Fruit fly (Drosophila melanogaster) whole organism, embryonic: ENCODE data around the gene St2.

Experiments used
- B-H2 ChIP-seq: fragments of 200-800 bp; sonication (Bioruptor generic); optimal IDR thresholded peaks from 2 replicates; lab custom pipeline; 2018; ENCODE audit warnings: missing biosample characterization, mild to moderate bottlenecking, missing genetic modification characterization
- Bdp1 ChIP-seq: fragments of 200-800 bp; sonication (Bioruptor generic); optimal IDR thresholded peaks from 3 replicates; lab custom pipeline; 2016; ENCODE audit warnings: missing biosample characterization, missing genetic modification characterization
- Bteb2 ChIP-seq: fragments of 200-800 bp; sonication (Bioruptor generic); optimal IDR thresholded peaks from 2 replicates; lab custom pipeline; 2016; ENCODE audit warnings: missing biosample characterization, missing genetic modification characterization
- CG12236 ChIP-seq: fragments of 200-800 bp; sonication (Bioruptor generic); optimal IDR thresholded peaks from 2 replicates; lab custom pipeline; 2016; ENCODE audit warnings: missing biosample characterization, missing genetic modification characterization
- CG12299 ChIP-seq: fragments of 200-800 bp; sonication (Bioruptor generic); optimal IDR thresholded peaks from 2 replicates; lab custom pipeline; 2018; ENCODE audit warnings: missing biosample characterization, mild to moderate bottlenecking, missing genetic modification characterization
- CG13624 ChIP-seq: fragments of 200-800 bp; sonication (Bioruptor generic); optimal IDR thresholded peaks from 2 replicates; lab custom pipeline; 2016; ENCODE audit warnings: missing biosample characterization, missing genetic modification characterization
- CG13894 ChIP-seq: fragments of 200-800 bp; sonication (Bioruptor generic); optimal IDR thresholded peaks from 3 replicates; lab custom pipeline; 2018; ENCODE audit warnings: missing biosample characterization, mild to moderate bottlenecking, missing genetic modification characterization, moderate library complexity
- CG16813 ChIP-seq: fragments of 200-800 bp; sonication (Bioruptor generic); IDR thresholded peaks from 3 replicates; pipeline ENCODE4 v1.3.6; 2022; ENCODE audit warnings: missing biosample characterization, missing genetic modification characterization; ENCODE audit not compliant: partially characterized antibody
- CG16815 ChIP-seq: fragments of 200-800 bp; sonication (Bioruptor generic); optimal IDR thresholded peaks from 3 replicates; lab custom pipeline; 2017; ENCODE audit warnings: missing biosample characterization, mild to moderate bottlenecking, missing genetic modification characterization
- CG18619 ChIP-seq: fragments of 200-800 bp; sonication (Bioruptor generic); optimal IDR thresholded peaks from 3 replicates; lab custom pipeline; 2017; ENCODE audit warnings: missing biosample characterization, mild to moderate bottlenecking, missing genetic modification characterization
- CG2120 ChIP-seq: fragments of 200-800 bp; sonication (Bioruptor generic); optimal IDR thresholded peaks from 3 replicates; lab custom pipeline; 2016; ENCODE audit warnings: missing biosample characterization, missing genetic modification characterization
- CG2199 ChIP-seq: fragments of 200-800 bp; sonication (Bioruptor generic); IDR thresholded peaks from 3 replicates; pipeline ENCODE4 v1.3.6; 2022; ENCODE audit warnings: missing biosample characterization, missing genetic modification characterization
- CG3065 ChIP-seq: fragments of 200-800 bp; sonication (Bioruptor generic); optimal IDR thresholded peaks from 2 replicates; lab custom pipeline; 2016; ENCODE audit warnings: missing biosample characterization, missing genetic modification characterization
- CG4360 ChIP-seq: fragments of 200-800 bp; sonication (Bioruptor generic); IDR thresholded peaks from 2 replicates; pipeline ENCODE4 v1.3.6; 2022; ENCODE audit warnings: missing biosample characterization, missing genetic modification characterization
- CG6813 ChIP-seq: fragments of 200-800 bp; sonication (Bioruptor generic); optimal IDR thresholded peaks from 2 replicates; lab custom pipeline; 2017; ENCODE audit warnings: missing biosample characterization, missing genetic modification characterization, mild to moderate bottlenecking, moderate library complexity, missing genetic modification reagents
- CG7839 ChIP-seq: fragments of 200-800 bp; sonication (Bioruptor generic); optimal IDR thresholded peaks from 3 replicates; lab custom pipeline; 2018; ENCODE audit warnings: missing biosample characterization, mild to moderate bottlenecking, missing genetic modification characterization, moderate library complexity
- CG7928 ChIP-seq: fragments of 200-800 bp; sonication (Bioruptor generic); optimal IDR thresholded peaks from 2 replicates; lab custom pipeline; 2017; ENCODE audit warnings: missing biosample characterization, mild to moderate bottlenecking, missing genetic modification characterization
- CG8290 ChIP-seq, 3 experiments: fragments of 200-800 bp; sonication (Bioruptor generic); optimal IDR thresholded peaks; 2 replicates each; lab custom pipeline; 2016 to 2019; ENCODE audit warnings: missing biosample characterization in 3 of 3, missing genetic modification characterization in 3 of 3, mild to moderate bottlenecking in 2 of 3, moderate library complexity in 1 of 3
- CG8765 ChIP-seq: fragments of 200-800 bp; sonication (Bioruptor generic); IDR thresholded peaks from 2 replicates; pipeline ENCODE4 v1.3.6; 2022; ENCODE audit warnings: missing biosample characterization, missing genetic modification characterization
- CG9609 ChIP-seq: fragments of 200-800 bp; sonication (Bioruptor generic); optimal IDR thresholded peaks from 3 replicates; lab custom pipeline; 2016; ENCODE audit warnings: missing biosample characterization, missing genetic modification characterization
- Camta ChIP-seq: fragments of 200-800 bp; sonication (Bioruptor generic); optimal IDR thresholded peaks from 2 replicates; lab custom pipeline; 2016; ENCODE audit warnings: missing biosample characterization, missing genetic modification characterization
- D19B ChIP-seq: fragments of 200-800 bp; sonication (Bioruptor generic); optimal IDR thresholded peaks from 2 replicates; lab custom pipeline; 2017; ENCODE audit warnings: missing biosample characterization, mild to moderate bottlenecking, missing genetic modification characterization
- Deaf1 ChIP-seq: fragments of 200-800 bp; optimal IDR thresholded peaks from 3 replicates; lab custom pipeline; 2019; ENCODE audit warnings: missing biosample characterization, mild to moderate bottlenecking, missing genetic modification characterization, moderate library complexity
- E2f2 ChIP-seq: fragments of 200-800 bp; sonication (Bioruptor generic); IDR thresholded peaks from 2 replicates; pipeline ENCODE4 v1.3.6; 2022; ENCODE audit warnings: missing biosample characterization, missing genetic modification characterization
- Fer3 ChIP-seq: fragments of 200-800 bp; sonication (Bioruptor generic); optimal IDR thresholded peaks from 2 replicates; lab custom pipeline; 2018; ENCODE audit warnings: missing biosample characterization, mild to moderate bottlenecking, missing genetic modification characterization, moderate library complexity
- GATAe ChIP-seq: fragments of 200-800 bp; sonication (Bioruptor generic); conservative IDR thresholded peaks from 2 replicates; pipeline ENCODE4 v1.3.6; 2022; ENCODE audit warnings: missing biosample characterization, missing genetic modification characterization
- H15 ChIP-seq: fragments of 200-800 bp; sonication (Bioruptor generic); IDR thresholded peaks from 3 replicates; pipeline ENCODE4 v1.3.6; 2022; ENCODE audit warnings: missing biosample characterization, missing genetic modification characterization
- Kr ChIP-seq: fragments of 200-800 bp; sonication (Bioruptor generic); optimal IDR thresholded peaks from 2 replicates; lab custom pipeline; 2017; ENCODE audit warnings: missing biosample characterization, mild to moderate bottlenecking, missing genetic modification characterization
- Mes4 ChIP-seq: fragments of 200-800 bp; sonication (Bioruptor generic); optimal IDR thresholded peaks from 2 replicates; lab custom pipeline; 2016; ENCODE audit warnings: missing biosample characterization, missing genetic modification characterization
- NK7.1 ChIP-seq: fragments of 200-800 bp; sonication (Bioruptor generic); optimal IDR thresholded peaks from 3 replicates; lab custom pipeline; 2016; ENCODE audit warnings: missing biosample characterization, missing genetic modification characterization
- Optix ChIP-seq: fragments of 200-800 bp; sonication (Bioruptor generic); IDR thresholded peaks from 3 replicates; pipeline ENCODE4 v1.3.6; 2022; ENCODE audit warnings: missing biosample characterization, missing genetic modification characterization
- Pdp1 ChIP-seq, 2 experiments: fragments of 200-800 bp; sonication (Bioruptor generic); optimal IDR thresholded peaks; 3 replicates each; lab custom pipeline; 2016; ENCODE audit warnings: missing biosample characterization in 2 of 2, missing genetic modification characterization in 2 of 2, mild to moderate bottlenecking in 1 of 2, moderate library complexity in 1 of 2
- Poxn ChIP-seq: fragments of 200-800 bp; sonication (Bioruptor generic); IDR thresholded peaks from 2 replicates; pipeline ENCODE4 v1.3.6; 2022; ENCODE audit warnings: missing biosample characterization, missing genetic modification characterization
- Ravus ChIP-seq: fragments of 200-800 bp; sonication (Bioruptor generic); IDR thresholded peaks from 2 replicates; pipeline ENCODE4 v1.3.6; 2022; ENCODE audit warnings: missing biosample characterization, missing genetic modification characterization
- Scr ChIP-seq: fragments of 200-800 bp; sonication (Bioruptor generic); IDR thresholded peaks from 2 replicates; pipeline ENCODE4 v1.3.6; 2022; ENCODE audit warnings: missing biosample characterization, missing genetic modification characterization; ENCODE audit not compliant: partially characterized antibody
- Six4 ChIP-seq: fragments of 200-800 bp; sonication (Bioruptor generic); optimal IDR thresholded peaks from 2 replicates; lab custom pipeline; 2016; ENCODE audit warnings: missing biosample characterization, missing genetic modification characterization
- TFAM ChIP-seq: fragments of 200-800 bp; sonication (Bioruptor generic); optimal IDR thresholded peaks from 2 replicates; lab custom pipeline; 2017; ENCODE audit warnings: missing biosample characterization, missing genetic modification characterization, inconsistent platforms
- Xrp1 ChIP-seq: fragments of 200-800 bp; sonication (Bioruptor generic); IDR thresholded peaks from 2 replicates; pipeline ENCODE4 v1.3.6; 2022; ENCODE audit warnings: missing biosample characterization, missing genetic modification characterization
- btn ChIP-seq: fragments of 200-800 bp; sonication (Bioruptor generic); optimal IDR thresholded peaks from 2 replicates; lab custom pipeline; 2016; ENCODE audit warnings: missing biosample characterization, missing genetic modification characterization
- emc ChIP-seq: fragments of 200-800 bp; sonication (Bioruptor generic); optimal IDR thresholded peaks from 2 replicates; lab custom pipeline; 2016; ENCODE audit warnings: missing biosample characterization, missing genetic modification characterization
- gcm2 ChIP-seq: fragments of 200-800 bp; sonication (Bioruptor generic); optimal IDR thresholded peaks from 2 replicates; lab custom pipeline; 2016; ENCODE audit warnings: missing biosample characterization, missing genetic modification characterization
- lilli ChIP-seq: fragments of 200-800 bp; sonication (Bioruptor generic); optimal IDR thresholded peaks from 3 replicates; lab custom pipeline; 2016; ENCODE audit warnings: missing biosample characterization, missing genetic modification characterization
- luna ChIP-seq: fragments of 200-800 bp; sonication (Bioruptor generic); optimal IDR thresholded peaks from 2 replicates; lab custom pipeline; 2016; ENCODE audit warnings: missing biosample characterization, missing genetic modification characterization
- nerfin-2 ChIP-seq: fragments of 200-800 bp; sonication (Bioruptor generic); IDR thresholded peaks from 2 replicates; pipeline ENCODE4 v1.3.6; 2022; ENCODE audit warnings: missing biosample characterization, missing genetic modification characterization; ENCODE audit not compliant: partially characterized antibody
- phol ChIP-seq: fragments of 200-800 bp; sonication (Bioruptor generic); optimal IDR thresholded peaks from 3 replicates; lab custom pipeline; 2018; ENCODE audit warnings: missing biosample characterization, mild to moderate bottlenecking, missing genetic modification characterization, moderate library complexity
- rib ChIP-seq: fragments of 200-800 bp; sonication (Bioruptor generic); IDR thresholded peaks from 2 replicates; pipeline ENCODE4 v1.3.6; 2022; ENCODE audit warnings: missing biosample characterization, missing genetic modification characterization
- salm ChIP-seq: fragments of 200-800 bp; sonication (Bioruptor generic); optimal IDR thresholded peaks from 2 replicates; lab custom pipeline; 2018; ENCODE audit warnings: missing biosample characterization, mild to moderate bottlenecking, missing genetic modification characterization
- ssp ChIP-seq: fragments of 200-800 bp; sonication (Bioruptor generic); IDR thresholded peaks from 2 replicates; pipeline ENCODE4 v1.3.6; 2022; ENCODE audit warnings: missing biosample characterization, missing genetic modification characterization
- trh ChIP-seq: fragments of 200-800 bp; sonication (Bioruptor generic); optimal IDR thresholded peaks from 2 replicates; lab custom pipeline; 2016; ENCODE audit warnings: missing biosample characterization, missing genetic modification characterization
- yki ChIP-seq: fragments of >200 bp; optimal IDR thresholded peaks from 3 replicates; lab custom pipeline; 2018

St2 gene

dm6 chr3R:9229075-9229835 lies 22.4 kb upstream of the St2 start (continued):
- 0 out of 2 replicates have a peak, but pooled peaks have one; percentile 11 for TF ChIP-seq rib
- no peak for TF ChIP-seq Scr (GFP tag; lab: Robert Waterston, UW)
- TF ChIP-seq CG18619 = peak; percentile 49
- peak; percentile 61 for TF ChIP-seq CG8290 (GFP tag; optimal IDR thresholded peaks at IDR 0.05; lab: Kevin White, UChicago)
- TF ChIP-seq CG8290 (tag; optimal IDR thresholded peaks at IDR 0.05; lab: Kevin White, UChicago) = peak in 1 of 2 experiments; percentile 22
- TF ChIP-seq salm (tag; lab: Kevin White, UChicago) = no peak
- TF ChIP-seq H15 = peak; percentile 67; the same call in 1 of the 3 replicates
- TF ChIP-seq CG3065 (GFP tag; lab: Kevin White, UChicago) = no peak
- TF ChIP-seq CG7839 (tag; lab: Kevin White, UChicago) = peak; percentile 78
- TF ChIP-seq Optix (GFP tag; lab: Robert Waterston, UW) = no peak; the same call in 2 of the 3 replicates
- no peak for TF ChIP-seq B-H2
- peak; percentile 49 for TF ChIP-seq E2f2 (GFP tag; lab: Robert Waterston, UW)
- peak; percentile 14 for TF ChIP-seq CG7928 (GFP tag; lab: Kevin White, UChicago)
- peak; percentile 78 for TF ChIP-seq CG9609 (GFP tag; lab: Kevin White, UChicago)
- peak; percentile 81 for TF ChIP-seq CG16815 (GFP tag; lab: Kevin White, UChicago)
- peak; percentile 57 for TF ChIP-seq Bdp1
- TF ChIP-seq CG16813 (GFP tag; lab: Robert Waterston, UW) = no peak
- TF ChIP-seq btn (GFP tag; lab: Kevin White, UChicago) = peak; percentile 79
- no peak for TF ChIP-seq CG12299 (tag; lab: Kevin White, UChicago)
- TF ChIP-seq Camta (GFP tag; lab: Kevin White, UChicago) = peak; percentile 81
- peak; percentile 23 for TF ChIP-seq luna (GFP tag; lab: Kevin White, UChicago)
- peak; percentile 34 for TF ChIP-seq Deaf1
- TF ChIP-seq Fer3 (tag; lab: Kevin White, UChicago) = peak; percentile 64
- peak; percentile 52 for TF ChIP-seq NK7.1 (GFP tag; lab: Kevin White, UChicago)
- peak; percentile 90 for TF ChIP-seq Six4 (GFP tag; lab: Kevin White, UChicago)
- TF ChIP-seq gcm2 (GFP tag; lab: Kevin White, UChicago) = no peak
- peak; percentile 71 to 88 for TF ChIP-seq Pdp1 (GFP tag; optimal IDR thresholded peaks at IDR 0.05; lab: Kevin White, UChicago)
- TF ChIP-seq emc (GFP tag; lab: Kevin White, UChicago) = no peak
- TF ChIP-seq Bteb2 = peak; percentile 62
- peak; percentile 73 for TF ChIP-seq CG13624 (GFP tag; lab: Kevin White, UChicago)
- TF ChIP-seq nerfin-2 (GFP tag; lab: Robert Waterston, UW) = no peak
- TF ChIP-seq CG2199 (GFP tag; lab: Robert Waterston, UW) = no peak
- TF ChIP-seq Poxn = no peak
- peak; percentile 89 for TF ChIP-seq Kr (GFP tag; lab: Kevin White, UChicago)
- no peak for TF ChIP-seq CG8765 (GFP tag; lab: Robert Waterston, UW)
- TF ChIP-seq CG2120 (GFP tag; lab: Kevin White, UChicago) = peak; percentile 76
- TF ChIP-seq GATAe (GFP tag; lab: Robert Waterston, UW) = no peak
- TF ChIP-seq Xrp1 = peak; percentile 90
- TF ChIP-seq D19B (GFP tag; lab: Kevin White, UChicago) = no peak
- peak; percentile 85 for TF ChIP-seq CG4360
- TF ChIP-seq phol (tag; lab: Kevin White, UChicago) = peak; percentile 86
- no peak for TF ChIP-seq CG13894 (tag; lab: Kevin White, UChicago)
- TF ChIP-seq yki (lab: Kevin White, UChicago) = peak; percentile 59
- TF ChIP-seq CG12236 = peak; percentile 80
- TF ChIP-seq CG6813 = peak; percentile 58
- TF ChIP-seq lilli (GFP tag; lab: Kevin White, UChicago) = peak; percentile 76
- TF ChIP-seq TFAM (GFP tag; lab: Kevin White, UChicago) = peak; percentile 3
- peak; percentile 76 for TF ChIP-seq trh (GFP tag; lab: Kevin White, UChicago)
- TF ChIP-seq Ravus (GFP tag; lab: Robert Waterston, UW) = no peak
- peak; percentile 42 for TF ChIP-seq ssp (GFP tag; lab: Robert Waterston, UW)
- TF ChIP-seq Mes4 = peak; percentile 80
